Worm (Caenorhabditis elegans): ENCODE data around the gene W08G11.3.

ce11 chrV:16357253-16357652 lies 10.2 kb upstream of the W08G11.3 start, which contains the start of gene pptr-1:
- TF ChIP-seq ceh-6 (GFP tag; optimal IDR thresholded peaks at IDR 0.05), result no peak
- no peak for TF ChIP-seq K02D7.2 (tag; optimal IDR thresholded peaks at IDR 0.05)
- TF ChIP-seq unc-86 (tag; optimal IDR thresholded peaks at IDR 0.05), result no peak
- TF ChIP-seq pha-4 (tag; optimal IDR thresholded peaks at IDR 0.05), result no peak
- TF ChIP-seq C38D4.7 (GFP tag; optimal IDR thresholded peaks at IDR 0.05), result no peak
- TF ChIP-seq tbx-2 (tag; optimal IDR thresholded peaks at IDR 0.05), result no peak
- no peak for TF ChIP-seq ceh-30 (tag; optimal IDR thresholded peaks at IDR 0.05)
- TF ChIP-seq elt-2 (tag; optimal IDR thresholded peaks at IDR 0.05), result peak; percentile 65
- TF ChIP-seq ama-1 (optimal IDR thresholded peaks at IDR 0.05), result no peak

All from whole organism, late embryonic.